Worm (Caenorhabditis elegans) whole organism, L2 larva: Measurements from ENCODE around the gene sart-3.
A peak's percentile ranks its signal among the peaks of the same experiment; 100 is the strongest.

Source experiments
- C34F6.9 ChIP-seq: fragments of 150-350 bp; optimal IDR thresholded peaks from 2 replicates; lab custom pipeline; 2014; ENCODE audit warnings: missing biosample characterization, missing genetic modification characterization
- F13H6.1 ChIP-seq: sonication (generic microtip); optimal IDR thresholded peaks from 2 replicates; lab custom pipeline; 2016; ENCODE audit warnings: missing genetic modification characterization, missing compliant biosample characterization
- R02D3.7 ChIP-seq: fragments of 150-350 bp; optimal IDR thresholded peaks from 2 replicates; lab custom pipeline; 2014; ENCODE audit warnings: missing biosample characterization, missing genetic modification characterization
- Y55F3AM.14 ChIP-seq: fragments of 200-800 bp; sonication (Bioruptor generic); optimal IDR thresholded peaks from 2 replicates; lab custom pipeline; 2018; ENCODE audit warnings: mild to moderate bottlenecking, missing genetic modification characterization, missing compliant biosample characterization
- ZK546.5 ChIP-seq: sonication (generic microtip); optimal IDR thresholded peaks from 2 replicates; lab custom pipeline; 2017; ENCODE audit warnings: missing biosample characterization, missing genetic modification characterization
- alr-1 ChIP-seq: fragments of 150-350 bp; optimal IDR thresholded peaks from 2 replicates; lab custom pipeline; 2014; ENCODE audit warnings: missing biosample characterization, missing genetic modification characterization
- aly-2 ChIP-seq: fragments of 150-350 bp; optimal IDR thresholded peaks from 2 replicates; lab custom pipeline; 2014; ENCODE audit warnings: missing biosample characterization, missing genetic modification characterization
- ama-1 ChIP-seq: fragments of 150-350 bp; optimal IDR thresholded peaks from 2 replicates; lab custom pipeline; 2018; ENCODE audit warnings: inconsistent platforms
- blmp-1 ChIP-seq: sonication (generic microtip); optimal IDR thresholded peaks from 2 replicates; lab custom pipeline; 2017; ENCODE audit warnings: missing genetic modification characterization, mild to moderate bottlenecking, missing compliant biosample characterization, antibody characterized with exemption, moderate library complexity; ENCODE audit not compliant: insufficient read depth
- ceh-16 ChIP-seq: fragments of 150-350 bp; optimal IDR thresholded peaks from 2 replicates; lab custom pipeline; 2014; ENCODE audit warnings: missing biosample characterization, missing genetic modification characterization
- ceh-82 ChIP-seq: fragments of 150-350 bp; optimal IDR thresholded peaks from 2 replicates; lab custom pipeline; 2014; ENCODE audit warnings: missing biosample characterization, missing genetic modification characterization
- crh-2 ChIP-seq: sonication (generic microtip); optimal IDR thresholded peaks from 2 replicates; lab custom pipeline; 2017; ENCODE audit warnings: missing biosample characterization, missing genetic modification characterization
- dmd-4 ChIP-seq: sonication (generic microtip); optimal IDR thresholded peaks from 2 replicates; lab custom pipeline; 2017; ENCODE audit warnings: missing biosample characterization, missing genetic modification characterization
- egl-27 ChIP-seq: sonication (generic microtip); optimal IDR thresholded peaks from 3 replicates; lab custom pipeline; 2017; ENCODE audit warnings: missing biosample characterization, missing genetic modification reagents, missing genetic modification characterization
- elt-1 ChIP-seq: fragments of 150-350 bp; optimal IDR thresholded peaks from 2 replicates; lab custom pipeline; 2014; ENCODE audit warnings: missing biosample characterization, missing genetic modification characterization
- elt-3 ChIP-seq: sonication (generic microtip); optimal IDR thresholded peaks from 2 replicates; lab custom pipeline; 2017; ENCODE audit warnings: missing biosample characterization, missing genetic modification characterization
- fos-1 ChIP-seq: fragments of 150-350 bp; optimal IDR thresholded peaks from 2 replicates; lab custom pipeline; 2014; ENCODE audit warnings: missing biosample characterization, missing genetic modification characterization
- gmeb-1 ChIP-seq: fragments of 150-350 bp; optimal IDR thresholded peaks from 2 replicates; lab custom pipeline; 2014; ENCODE audit warnings: missing biosample characterization, missing genetic modification characterization
- lin-11 ChIP-seq: fragments of 150-350 bp; sonication (generic microtip); optimal IDR thresholded peaks from 2 replicates; lab custom pipeline; 2014; ENCODE audit warnings: missing biosample characterization, missing genetic modification characterization, inconsistent platforms, mixed read lengths
- lin-13 ChIP-seq: fragments of 150-350 bp; optimal IDR thresholded peaks from 2 replicates; lab custom pipeline; 2014; ENCODE audit warnings: missing biosample characterization, missing genetic modification reagents, missing genetic modification characterization
- lin-39 ChIP-seq: fragments of 150-350 bp; optimal IDR thresholded peaks from 2 replicates; lab custom pipeline; 2014; ENCODE audit warnings: missing biosample characterization, missing genetic modification reagents, missing genetic modification characterization
- lsy-2 ChIP-seq, 2 experiments: fragments of 150-350 bp in 1 of 2; sonication (generic microtip) in 1 of 2; optimal IDR thresholded peaks; 2 replicates each; lab custom pipeline; 2014 to 2017; ENCODE audit warnings: missing biosample characterization in 2 of 2, missing genetic modification characterization in 2 of 2
- mab-5 ChIP-seq: fragments of 150-350 bp; optimal IDR thresholded peaks from 2 replicates; lab custom pipeline; 2014; ENCODE audit warnings: missing biosample characterization, missing genetic modification characterization
- mbf-1 ChIP-seq: sonication (generic microtip); optimal IDR thresholded peaks from 2 replicates; lab custom pipeline; 2017; ENCODE audit warnings: missing biosample characterization, missing genetic modification characterization
- mdl-1 ChIP-seq, 2 experiments: fragments of 150-350 bp in 1 of 2; sonication (generic microtip) in 1 of 2; optimal IDR thresholded peaks; 2 replicates each; lab custom pipeline; 2017; ENCODE audit warnings: missing biosample characterization in 2 of 2, missing genetic modification characterization in 2 of 2
- nhr-11 ChIP-seq: fragments of 150-350 bp; optimal IDR thresholded peaks from 2 replicates; lab custom pipeline; 2014; ENCODE audit warnings: missing biosample characterization, missing genetic modification characterization
- nhr-12 ChIP-seq: fragments of 150-350 bp; optimal IDR thresholded peaks from 2 replicates; lab custom pipeline; 2014; ENCODE audit warnings: missing biosample characterization, missing genetic modification characterization
- nhr-129 ChIP-seq: fragments of 150-350 bp; optimal IDR thresholded peaks from 2 replicates; lab custom pipeline; 2014; ENCODE audit warnings: missing biosample characterization, missing genetic modification characterization
- nhr-21 ChIP-seq: fragments of 150-350 bp; optimal IDR thresholded peaks from 2 replicates; lab custom pipeline; 2014; ENCODE audit warnings: missing biosample characterization, missing genetic modification characterization
- nhr-23 ChIP-seq: fragments of 150-350 bp; optimal IDR thresholded peaks from 2 replicates; lab custom pipeline; 2014; ENCODE audit warnings: missing biosample characterization, missing genetic modification reagents, missing genetic modification characterization
- nhr-237 ChIP-seq: fragments of 150-350 bp; optimal IDR thresholded peaks from 2 replicates; lab custom pipeline; 2014; ENCODE audit warnings: missing biosample characterization, missing genetic modification characterization
- nhr-6 ChIP-seq: fragments of 150-350 bp; optimal IDR thresholded peaks from 2 replicates; lab custom pipeline; 2014; ENCODE audit warnings: missing biosample characterization, missing genetic modification characterization
- nhr-77 ChIP-seq: fragments of 150-350 bp; optimal IDR thresholded peaks from 2 replicates; lab custom pipeline; 2014; ENCODE audit warnings: missing biosample characterization, missing genetic modification characterization
- peb-1 ChIP-seq: fragments of 150-350 bp; optimal IDR thresholded peaks from 2 replicates; lab custom pipeline; 2014; ENCODE audit warnings: missing biosample characterization, missing genetic modification characterization
- sem-4 ChIP-seq: fragments of 150-350 bp; optimal IDR thresholded peaks from 2 replicates; lab custom pipeline; 2014; ENCODE audit warnings: missing biosample characterization, missing genetic modification reagents, missing genetic modification characterization
- skn-1 ChIP-seq: sonication (generic microtip); optimal IDR thresholded peaks from 2 replicates; lab custom pipeline; 2017; ENCODE audit warnings: missing biosample characterization, missing genetic modification characterization
- sma-3 ChIP-seq: sonication (generic microtip); optimal IDR thresholded peaks from 2 replicates; lab custom pipeline; 2016; ENCODE audit warnings: missing genetic modification reagents, missing genetic modification characterization, missing compliant biosample characterization
- sma-9 ChIP-seq, 2 experiments: fragments of 150-350 bp in 1 of 2; sonication (generic microtip) in 1 of 2; optimal IDR thresholded peaks; 2 replicates each; lab custom pipeline; 2014 to 2016; ENCODE audit warnings: missing genetic modification characterization in 2 of 2, mild to moderate bottlenecking in 1 of 2, missing biosample characterization in 1 of 2, missing compliant biosample characterization in 1 of 2, missing genetic modification reagents in 1 of 2, moderate library complexity in 1 of 2
- snpc-4 ChIP-seq: fragments of 150-350 bp; optimal IDR thresholded peaks from 2 replicates; lab custom pipeline; 2014; ENCODE audit warnings: missing biosample characterization, missing genetic modification characterization
- unc-39 ChIP-seq: fragments of 150-350 bp; optimal IDR thresholded peaks from 2 replicates; lab custom pipeline; 2014; ENCODE audit warnings: missing biosample characterization, missing genetic modification characterization
- unc-55 ChIP-seq: fragments of 150-350 bp; sonication (generic microtip); optimal IDR thresholded peaks from 3 replicates; lab custom pipeline; 2014; ENCODE audit warnings: missing biosample characterization, missing genetic modification reagents, missing genetic modification characterization
- unc-62 ChIP-seq: fragments of 150-350 bp; optimal IDR thresholded peaks from 2 replicates; lab custom pipeline; 2014; ENCODE audit warnings: missing biosample characterization, missing genetic modification reagents, missing genetic modification characterization
- zag-1 ChIP-seq: fragments of 150-350 bp; optimal IDR thresholded peaks from 2 replicates; lab custom pipeline; 2014; ENCODE audit warnings: missing biosample characterization, missing genetic modification characterization
- ztf-1 ChIP-seq: fragments of 200-800 bp; sonication (Bioruptor generic); conservative IDR thresholded peaks from 2 replicates; pipeline ENCODE4 v1.3.6; 2022; ENCODE audit warnings: missing genetic modification characterization, missing compliant biosample characterization
- ztf-11 ChIP-seq: sonication (generic microtip); optimal IDR thresholded peaks from 2 replicates; lab custom pipeline; 2017; ENCODE audit warnings: missing biosample characterization, missing genetic modification characterization
- ztf-4 ChIP-seq: fragments of 150-350 bp; optimal IDR thresholded peaks from 2 replicates; lab custom pipeline; 2014; ENCODE audit warnings: missing biosample characterization, missing genetic modification characterization

Gene sart-3

ce11 chrIV:11306548-11306947, 26.2 kb downstream of the sart-3 start, which contains the start of gene B0035.13:
TSS of gene B0035.13 (minus strand) at chrIV:11306720.
- peak; percentile 10 for TF ChIP-seq fos-1 (tag; lab: Kevin White, UChicago)
- TF ChIP-seq zag-1 = no peak

DNA sequence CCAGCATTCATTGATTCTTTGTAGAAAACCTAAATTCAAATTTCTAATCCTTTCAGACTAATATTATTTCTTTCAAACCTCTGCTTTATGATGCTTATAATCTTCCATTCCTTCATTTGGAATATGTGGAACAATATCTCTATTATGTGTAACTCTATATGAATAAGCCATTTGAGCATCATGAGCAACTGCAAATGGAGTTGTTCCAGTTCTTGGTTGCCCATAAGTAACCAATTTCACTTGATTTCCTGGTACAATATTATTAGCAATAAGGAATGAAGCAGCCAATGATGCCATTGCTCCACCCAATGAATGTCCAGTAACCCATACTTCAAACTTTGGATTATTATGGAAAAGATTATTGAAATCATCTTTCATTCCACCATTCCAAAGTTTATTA, 27.8 kb downstream of the sart-3 start:
- TF ChIP-seq ama-1 (no peak), elt-1 (tag; lab: Kevin White, UChicago) (no peak), Y55F3AM.14 (GFP tag; lab: Kevin White, UChicago) (no peak), nhr-12 (no peak), skn-1 (tag; lab: Kevin White, UChicago) (no peak), sma-9 (GFP tag; optimal IDR thresholded peaks at IDR 0.05; lab: Kevin White, UChicago) (no peak), sma-9 (tag; optimal IDR thresholded peaks at IDR 0.05; lab: Kevin White, UChicago) (no peak), nhr-6 (tag; lab: Kevin White, UChicago) (no peak), sem-4 (tag; lab: Kevin White, UChicago) (no peak), aly-2 (no peak), mdl-1 (tag; optimal IDR thresholded peaks at IDR 0.05; lab: Kevin White, UChicago) (no peak), nhr-129 (tag; lab: Kevin White, UChicago) (no peak), peb-1 (tag; lab: Kevin White, UChicago) (no peak), ztf-1 (GFP tag; lab: Robert Waterston, UW) (no peak), F13H6.1 (tag; lab: Kevin White, UChicago) (no peak), ZK546.5 (no peak), C34F6.9 (tag; lab: Kevin White, UChicago) (no peak), blmp-1 (tag; lab: Kevin White, UChicago) (no peak), unc-39 (no peak)

DNA sequence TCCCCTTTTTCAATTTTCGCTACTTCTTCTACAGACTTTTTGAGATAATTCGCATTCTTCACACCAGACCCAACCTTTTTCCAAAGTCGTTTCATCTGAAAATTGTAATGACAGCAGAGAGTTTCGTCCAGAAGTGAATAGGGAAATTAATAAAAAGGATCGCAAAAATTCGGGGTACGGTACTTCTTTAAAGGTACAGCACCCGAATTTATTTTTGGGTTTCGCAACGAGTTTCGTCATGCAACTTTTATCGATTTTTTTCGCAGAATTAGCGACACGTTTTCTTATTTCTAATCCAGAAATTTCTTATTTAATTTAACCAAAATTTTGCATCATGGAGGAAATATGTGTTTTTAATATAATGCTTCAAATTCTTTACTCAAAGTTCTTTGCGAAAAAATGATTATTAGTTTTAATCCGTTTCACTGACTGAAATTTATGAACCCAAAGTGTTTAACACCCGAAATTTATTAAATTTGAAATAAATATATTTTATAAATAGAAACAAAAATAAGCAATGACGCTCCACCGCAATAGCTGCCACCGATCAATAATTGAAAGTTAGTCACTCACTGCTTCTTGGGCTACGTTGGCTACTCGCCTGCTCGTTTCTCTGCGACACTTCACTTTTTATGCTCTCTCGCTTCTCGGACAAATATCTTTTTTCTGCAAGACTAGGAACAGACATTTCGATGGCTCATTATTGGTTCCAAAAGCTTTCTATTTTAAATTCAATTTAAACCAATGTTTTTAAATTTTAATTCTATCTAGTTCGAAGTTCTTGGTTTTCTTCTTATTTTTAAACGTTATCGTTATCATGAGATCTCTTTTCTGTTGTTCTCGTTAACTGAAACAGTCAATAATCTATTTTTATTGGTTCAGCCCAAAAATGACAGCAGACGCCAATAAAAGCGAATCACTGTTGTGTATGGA, 34.3 kb downstream of the sart-3 start, which contains the start of the genes B0035.15 and dnj-1:
TSS of gene B0035.15 (minus strand) at position 99 of the 933 bp plus-strand sequence.
TSS of gene dnj-1 (plus strand) at position 883 of the 933 bp plus-strand sequence.
- TF ChIP-seq snpc-4 (no peak), lin-39 (tag; lab: Kevin White, UChicago) (no peak), unc-39 (no peak), ceh-82 (tag; lab: Kevin White, UChicago) (no peak), alr-1 (no peak), nhr-129 (tag; lab: Kevin White, UChicago) (peak; percentile 8), sma-3 (GFP tag; lab: Kevin White, UChicago) (no peak), nhr-77 (tag; lab: Kevin White, UChicago) (no peak), mab-5 (tag; lab: Kevin White, UChicago) (no peak), lin-11 (tag; lab: Kevin White, UChicago) (no peak), ztf-11 (no peak), nhr-6 (tag; lab: Kevin White, UChicago) (no peak), ZK546.5 (no peak), sma-9 (GFP tag; optimal IDR thresholded peaks at IDR 0.05; lab: Kevin White, UChicago) (no peak), sma-9 (tag; optimal IDR thresholded peaks at IDR 0.05; lab: Kevin White, UChicago) (no peak), nhr-23 (tag; lab: Kevin White, UChicago) (no peak), ztf-1 (GFP tag; lab: Robert Waterston, UW) (no peak), mdl-1 (tag; optimal IDR thresholded peaks at IDR 0.05; lab: Kevin White, UChicago) (no peak), ztf-4 (tag; lab: Kevin White, UChicago) (no peak), blmp-1 (tag; lab: Kevin White, UChicago) (peak; percentile 51), nhr-11 (tag; lab: Kevin White, UChicago) (no peak), elt-1 (tag; lab: Kevin White, UChicago) (no peak), mbf-1 (tag; lab: Kevin White, UChicago) (no peak), lin-13 (GFP tag; lab: Kevin White, UChicago) (no peak), gmeb-1 (peak; percentile 36), dmd-4 (no peak), peb-1 (tag; lab: Kevin White, UChicago) (no peak), ceh-16 (tag; lab: Kevin White, UChicago) (no peak), egl-27 (tag; lab: Kevin White, UChicago) (no peak), lsy-2 (tag; optimal IDR thresholded peaks at IDR 0.05; lab: Kevin White, UChicago) (peak in 1 of 2 experiments; percentile 52), R02D3.7 (tag; lab: Kevin White, UChicago) (no peak), skn-1 (tag; lab: Kevin White, UChicago) (no peak), zag-1 (no peak), nhr-237 (tag; lab: Kevin White, UChicago) (no peak), Y55F3AM.14 (GFP tag; lab: Kevin White, UChicago) (no peak), sem-4 (tag; lab: Kevin White, UChicago) (no peak), unc-55 (peak; percentile 80), crh-2 (peak; percentile 43), nhr-21 (tag; lab: Kevin White, UChicago) (no peak), fos-1 (tag; lab: Kevin White, UChicago) (peak; percentile 67), aly-2 (no peak), nhr-12 (no peak), elt-3 (tag; lab: Kevin White, UChicago) (no peak), unc-62 (no peak)
